Worm (Caenorhabditis elegans): ENCODE measurements around the gene hip-1.

Gene hip-1

ce11 chrIII:13625650-13626430 is 3.5 kb upstream of the hip-1 start:
- TF ChIP-seq ceh-63 (GFP tag; optimal IDR thresholded peaks at IDR 0.05) (peak; percentile 62), nhr-90 (tag; optimal IDR thresholded peaks at IDR 0.05; ENCODE audit: poor library complexity) (peak; percentile 16), ama-1 (optimal IDR thresholded peaks at IDR 0.05) (peak; percentile 26), elt-2 (tag; optimal IDR thresholded peaks at IDR 0.05) (peak; percentile 4), unc-98 (GFP tag; IDR thresholded peaks at IDR 0.05) (no peak)

DNA sequence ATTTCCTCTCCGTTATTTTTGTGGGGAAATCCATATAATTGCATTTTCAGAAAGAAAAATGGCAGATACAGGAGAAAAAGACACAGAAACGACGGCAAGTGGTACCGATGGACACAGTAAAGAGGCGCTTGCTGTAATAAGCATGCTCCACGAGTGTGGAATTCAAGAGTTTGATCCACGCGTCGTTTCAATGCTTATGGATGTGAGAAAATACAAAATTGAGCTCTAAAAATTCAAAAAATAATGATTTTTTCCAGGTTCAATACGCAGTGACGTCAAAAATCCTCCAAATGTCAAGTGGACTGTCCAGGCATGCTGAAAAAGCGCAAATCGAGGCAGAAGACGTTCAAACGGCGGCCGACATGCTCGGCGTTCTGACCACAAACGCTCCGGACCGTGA is 1.9 kb upstream of the hip-1 start, which contains the start of gene taf-9:
Gene taf-9, plus strand, starts transcription at position 51 of the 400 bp plus-strand sequence.
- TF ChIP-seq dsc-1 (tag; optimal IDR thresholded peaks at IDR 0.05) (no peak), ztf-11 (tag; optimal IDR thresholded peaks at IDR 0.05) (peak in 1 of 2 experiments; percentile 6)

DNA sequence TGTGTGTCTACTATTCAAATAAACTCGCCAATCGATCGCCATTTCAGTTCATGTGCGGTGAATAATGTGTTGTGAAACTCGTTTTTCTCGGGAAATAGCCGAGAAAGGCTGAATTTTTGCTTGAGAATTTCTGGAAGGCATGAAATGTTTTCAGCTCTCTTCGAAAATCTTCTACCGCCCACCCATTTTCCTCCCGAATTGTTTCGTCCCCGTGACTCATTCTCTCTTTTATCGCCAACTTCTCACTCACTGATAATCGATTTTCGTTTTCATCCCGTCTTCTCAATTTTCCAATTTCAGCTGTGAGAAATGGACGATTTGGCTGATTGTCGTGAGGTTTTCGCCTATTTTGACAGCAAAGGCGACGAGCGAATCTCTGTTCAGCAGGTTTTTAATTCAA is 722 bp upstream of the hip-1 start, which contains the start of gene mlc-5:
Gene mlc-5, plus strand, starts transcription at position 301 of the 400 bp plus-strand sequence.
- TF ChIP-seq mep-1 (tag; optimal IDR thresholded peaks at IDR 0.05) (no peak), ceh-82 (tag; optimal IDR thresholded peaks at IDR 0.05) (no peak), hpl-2 (GFP tag; optimal IDR thresholded peaks at IDR 0.05) (no peak), nhr-71 (tag; optimal IDR thresholded peaks at IDR 0.05) (no peak), irx-1 (tag; optimal IDR thresholded peaks at IDR 0.05) (no peak), lin-39 (tag; optimal IDR thresholded peaks at IDR 0.05) (no peak), skn-1 (tag; optimal IDR thresholded peaks at IDR 0.05) (no peak), zag-1 (tag; optimal IDR thresholded peaks at IDR 0.05) (no peak)

ce11 chrIII:13621717-13622116 is 575 bp downstream of the hip-1 start:
- no peak for TF ChIP-seq zag-1 (tag; optimal IDR thresholded peaks at IDR 0.05)
- no peak for TF ChIP-seq dpl-1 (GFP tag; optimal IDR thresholded peaks at IDR 0.05)
- no peak for TF ChIP-seq lin-13 (GFP tag; optimal IDR thresholded peaks at IDR 0.05)
- TF ChIP-seq pag-3 (tag; optimal IDR thresholded peaks at IDR 0.05; ENCODE audit: borderline replicate concordance, insufficient read depth) = no peak
- no peak for TF ChIP-seq efl-3 (GFP tag; optimal IDR thresholded peaks at IDR 0.05)
- peak; percentile 20 for TF ChIP-seq ceh-63 (GFP tag; optimal IDR thresholded peaks at IDR 0.05)
- no peak for TF ChIP-seq ceh-90 (tag; optimal IDR thresholded peaks at IDR 0.05)

ce11 chrIII:13621012-13621411 is 1.3 kb downstream of the hip-1 start:
- TF ChIP-seq efl-1 (optimal IDR thresholded peaks at IDR 0.05) = no peak
- TF ChIP-seq efl-1 (GFP tag; optimal IDR thresholded peaks at IDR 0.05 in 1 of 2) = peak in 1 of 2 experiments; percentile 19
- TF ChIP-seq nhr-28 (tag; optimal IDR thresholded peaks at IDR 0.05) = no peak

DNA sequence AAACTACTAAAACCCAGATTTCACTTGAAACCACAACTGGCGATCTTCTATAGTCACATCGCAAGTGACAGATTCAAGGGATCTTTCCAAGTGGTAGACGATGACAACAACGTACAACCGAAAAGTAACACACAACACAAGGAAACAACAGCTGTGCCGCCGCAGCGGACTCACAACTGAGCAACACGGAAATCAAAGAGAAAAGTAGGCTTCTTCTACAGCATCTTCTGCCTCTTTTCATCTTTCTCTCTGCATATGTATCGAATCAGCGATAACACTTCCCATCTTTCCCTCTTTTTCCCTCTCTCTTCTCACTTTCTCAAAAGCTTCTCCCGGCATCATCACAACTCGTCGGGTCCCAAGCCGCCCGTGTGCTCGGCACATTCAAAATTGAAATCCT is 5.5 kb downstream of the hip-1 start, which contains the start of gene T12D8.9:
Gene T12D8.9, plus strand, starts transcription at position 312 of the 400 bp plus-strand sequence.
- peak; percentile 48 for TF ChIP-seq dsc-1 (tag; optimal IDR thresholded peaks at IDR 0.05)
- no peak for TF ChIP-seq unc-98 (GFP tag; IDR thresholded peaks at IDR 0.05)
- TF ChIP-seq ceh-90 (tag; optimal IDR thresholded peaks at IDR 0.05) = no peak
- TF ChIP-seq lin-14 (GFP tag; optimal IDR thresholded peaks at IDR 0.05) = peak; percentile 76
- TF ChIP-seq elt-2 (tag; optimal IDR thresholded peaks at IDR 0.05) = no peak
- TF ChIP-seq C16A3.4 (tag; optimal IDR thresholded peaks at IDR 0.05) = peak; percentile 15
- peak; percentile 6 to 52 for TF ChIP-seq lsy-2 (tag; optimal IDR thresholded peaks at IDR 0.05)
- no peak for TF ChIP-seq nhr-28 (tag; optimal IDR thresholded peaks at IDR 0.05)
- TF ChIP-seq pag-3 (tag; optimal IDR thresholded peaks at IDR 0.05; ENCODE audit: borderline replicate concordance, insufficient read depth) = peak; percentile 31
- TF ChIP-seq rnt-1 (tag; optimal IDR thresholded peaks at IDR 0.05) = peak; percentile 56
- peak; percentile 24 for TF ChIP-seq nhr-19 (GFP tag; conservative IDR thresholded peaks at IDR 0.05)
- peak; percentile 49 for TF ChIP-seq snu-23 (GFP tag; optimal IDR thresholded peaks at IDR 0.05)
- TF ChIP-seq alr-1 (tag; optimal IDR thresholded peaks at IDR 0.05; ENCODE audit: borderline replicate concordance) = no peak
- peak; percentile 26 for TF ChIP-seq fkh-4 (tag; optimal IDR thresholded peaks at IDR 0.05; ENCODE audit: borderline replicate concordance)
- TF ChIP-seq unc-130 (tag; optimal IDR thresholded peaks at IDR 0.05) = peak; percentile 52
- peak; percentile 57 for TF ChIP-seq nhr-71 (tag; optimal IDR thresholded peaks at IDR 0.05)
- no peak for TF ChIP-seq nhr-76 (tag; optimal IDR thresholded peaks at IDR 0.05)
- TF ChIP-seq pax-3 (tag; optimal IDR thresholded peaks at IDR 0.05) = no peak
- TF ChIP-seq ztf-4 (tag; optimal IDR thresholded peaks at IDR 0.05) = peak; percentile 3

Data from whole organism, L1 larva.